Worm (Caenorhabditis elegans): ENCODE measurements around the gene cdd-1.

The cdd-1 gene

DNA sequence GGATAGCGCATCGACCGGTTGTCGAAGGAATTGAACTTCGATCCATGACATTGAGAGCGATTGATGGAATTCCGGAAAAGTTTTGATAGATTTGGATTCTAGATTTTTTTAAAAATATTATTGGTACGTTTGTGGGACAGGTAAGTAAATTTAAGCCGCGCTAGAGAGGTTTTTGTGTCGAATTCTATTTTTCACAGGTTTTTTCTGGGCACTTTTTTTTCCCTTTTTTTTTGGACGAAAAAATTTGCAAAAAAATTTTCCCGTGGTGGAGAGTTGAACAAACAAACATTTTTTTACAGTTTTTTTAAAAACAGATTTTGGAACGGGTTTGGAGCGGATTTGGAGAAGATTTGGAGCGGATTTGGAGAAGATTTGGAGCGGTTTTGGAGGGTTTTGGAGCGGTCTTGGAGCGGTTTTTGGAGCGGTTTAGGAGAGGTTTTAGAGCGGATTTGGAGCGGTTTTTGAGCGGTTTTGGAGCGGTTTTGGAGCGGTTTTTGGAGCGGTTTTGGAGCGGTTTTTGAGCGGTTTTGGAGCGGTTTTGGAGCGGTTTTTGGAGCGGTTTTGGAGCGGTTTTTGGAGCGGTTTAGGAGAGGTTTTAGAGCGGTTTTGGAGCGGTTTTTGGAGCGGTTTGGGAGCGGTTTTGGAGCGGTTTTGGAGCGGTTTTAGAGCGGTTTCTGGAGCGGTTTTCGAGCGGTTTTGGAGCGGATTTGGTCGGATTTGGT is 29.2 kb downstream of the cdd-1 start, which contains the start of gene C17H11.4:
TSS of gene C17H11.4 (minus strand) at position 51 of the 722 bp plus-strand sequence.
- TF ChIP-seq scrt-1 (GFP tag; IDR thresholded peaks at IDR 0.05) = peak; percentile 62; the same call in 1 of the 2 replicates
- 0 out of 2 replicates have a peak, but pooled peaks have one; percentile 13 for TF ChIP-seq flt-1 (GFP tag; IDR thresholded peaks at IDR 0.05)
- peak; percentile 37; the same call in 1 of the 2 replicates for TF ChIP-seq tbx-37 (GFP tag; conservative IDR thresholded peaks at IDR 0.05)
- peak; percentile 69 for TF ChIP-seq sea-1 (GFP tag; conservative IDR thresholded peaks at IDR 0.05)
- TF ChIP-seq tbx-11 (GFP tag; IDR thresholded peaks at IDR 0.05) = 0 out of 2 replicates have a peak, but pooled peaks have one; percentile 53

DNA sequence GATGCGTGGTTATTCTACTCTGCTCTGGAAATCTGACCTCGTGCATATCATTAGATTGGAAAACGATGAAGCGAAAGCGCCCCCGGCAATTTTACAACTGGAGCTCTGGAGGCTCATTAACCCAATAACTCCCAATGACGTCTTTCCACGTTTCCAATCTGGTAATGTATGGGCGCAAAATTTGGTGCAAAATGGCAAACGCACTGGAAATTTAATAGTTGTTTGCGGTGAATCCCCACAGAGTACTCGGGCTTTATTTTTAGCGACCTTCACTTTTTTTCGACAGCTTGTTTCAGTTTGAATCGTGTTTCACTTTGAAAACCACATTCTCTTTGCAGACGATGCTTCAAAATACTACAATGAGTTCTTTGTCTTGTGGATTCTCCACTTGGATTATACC is 37.3 kb downstream of the cdd-1 start, which contains the start of gene C17H11.1:
TSS of gene C17H11.1 (plus strand) at position 301 of the 400 bp plus-strand sequence.
- TF ChIP-seq tra-4 (tag; optimal IDR thresholded peaks at IDR 0.05) (no peak), F13C5.2 (tag; optimal IDR thresholded peaks at IDR 0.05) (no peak), ceh-13 (GFP tag; optimal IDR thresholded peaks at IDR 0.05) (no peak), hmg-4 (GFP tag; optimal IDR thresholded peaks at IDR 0.05) (no peak), hnd-1 (tag; optimal IDR thresholded peaks at IDR 0.05) (no peak), ceh-36 (tag; optimal IDR thresholded peaks at IDR 0.05) (no peak), ama-1 (optimal IDR thresholded peaks at IDR 0.05) (no peak), pes-1 (GFP tag; IDR thresholded peaks at IDR 0.05) (no peak)

DNA sequence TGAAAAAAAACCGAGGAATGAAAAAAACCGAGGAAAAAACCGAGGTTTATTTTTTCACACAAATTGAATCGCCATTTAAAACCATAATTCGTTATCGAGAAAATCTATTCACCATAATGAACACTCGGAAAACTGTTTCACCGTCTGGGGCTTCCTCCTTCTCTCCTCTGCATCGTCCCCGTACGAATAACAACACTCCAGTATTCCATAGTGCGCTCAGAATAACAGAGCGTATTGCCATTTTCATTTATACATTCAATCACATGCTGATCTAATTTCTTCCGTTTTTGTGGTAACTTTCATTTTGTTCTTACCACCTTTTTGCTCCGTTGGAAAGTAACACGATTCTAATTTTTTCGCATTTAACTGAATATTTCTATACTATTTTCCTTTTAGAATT is 41.4 kb downstream of the cdd-1 start, which contains the start of gene C17H11.2:
TSS of gene C17H11.2 (plus strand) at position 397 of the 400 bp plus-strand sequence.
- TF ChIP-seq hmbx-1 (tag; optimal IDR thresholded peaks at IDR 0.05) = no peak
- TF ChIP-seq ceh-13 (GFP tag; optimal IDR thresholded peaks at IDR 0.05) = no peak
- TF ChIP-seq sea-1 (GFP tag; conservative IDR thresholded peaks at IDR 0.05) = no peak
- no peak for TF ChIP-seq tra-4 (tag; optimal IDR thresholded peaks at IDR 0.05)

DNA sequence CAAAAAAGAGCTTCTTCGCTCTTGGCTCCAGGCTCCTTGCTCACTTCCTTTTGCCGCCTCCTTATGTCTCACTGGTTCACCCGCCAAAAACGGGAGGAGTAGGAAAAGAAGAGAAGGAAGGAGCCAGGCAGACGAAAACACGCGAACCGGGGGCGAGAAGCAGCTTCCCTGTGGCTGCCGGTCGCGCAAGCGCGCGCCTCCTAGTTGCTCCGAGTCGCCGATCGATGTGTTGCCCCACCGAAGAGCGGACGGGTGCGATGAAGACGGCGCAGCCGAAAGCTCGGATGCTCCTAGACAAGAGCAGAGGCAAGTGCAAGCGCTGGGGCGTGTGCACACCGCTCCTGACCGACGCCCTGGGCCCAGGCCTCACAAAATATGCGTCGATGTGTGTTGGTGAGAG is 47.4 kb downstream of the cdd-1 start:
- peak; percentile 3 for TF ChIP-seq aly-1 (tag; optimal IDR thresholded peaks at IDR 0.05)
- peak; percentile 64 for TF ChIP-seq hmg-4 (GFP tag; optimal IDR thresholded peaks at IDR 0.05)
- TF ChIP-seq scrt-1 (GFP tag; IDR thresholded peaks at IDR 0.05) = no peak

DNA sequence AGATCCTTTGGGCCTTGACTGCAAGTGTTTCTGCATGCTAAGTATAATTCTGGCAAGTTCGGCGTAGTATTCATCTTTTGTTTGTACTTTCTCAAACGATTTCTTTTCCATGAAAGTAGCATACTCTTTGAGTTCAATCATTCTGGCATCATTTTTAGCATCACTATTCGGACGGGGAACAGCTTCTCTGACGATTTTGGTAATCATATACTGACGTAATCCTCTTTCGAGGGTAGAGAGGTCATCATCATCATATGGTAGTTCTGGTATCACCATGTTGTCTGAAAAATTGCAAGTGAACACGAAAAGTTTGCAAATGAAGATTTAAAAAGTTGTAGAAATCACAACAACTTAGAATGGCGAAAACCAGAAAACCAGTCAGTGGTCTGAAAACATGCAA is 48.2 kb downstream of the cdd-1 start, which contains the start of gene F22F1.3:
TSS of gene F22F1.3 (minus strand) at position 281 of the 400 bp plus-strand sequence.
- TF ChIP-seq hmbx-1 (tag; optimal IDR thresholded peaks at IDR 0.05) = no peak
- TF ChIP-seq tra-4 (tag; optimal IDR thresholded peaks at IDR 0.05) = no peak
- no peak for TF ChIP-seq hnd-1 (tag; optimal IDR thresholded peaks at IDR 0.05)
- no peak for TF ChIP-seq ets-7 (tag; optimal IDR thresholded peaks at IDR 0.05)
- TF ChIP-seq B0310.2 (tag; optimal IDR thresholded peaks at IDR 0.05) = no peak
- no peak for TF ChIP-seq pes-1 (GFP tag; IDR thresholded peaks at IDR 0.05)
- TF ChIP-seq scrt-1 (GFP tag; IDR thresholded peaks at IDR 0.05) = no peak
- TF ChIP-seq sea-1 (GFP tag; conservative IDR thresholded peaks at IDR 0.05) = no peak
- TF ChIP-seq hmg-4 (GFP tag; optimal IDR thresholded peaks at IDR 0.05) = no peak
- no peak for TF ChIP-seq tbx-11 (GFP tag; IDR thresholded peaks at IDR 0.05)
- no peak for TF ChIP-seq ceh-13 (GFP tag; optimal IDR thresholded peaks at IDR 0.05)
- no peak for TF ChIP-seq aly-1 (tag; optimal IDR thresholded peaks at IDR 0.05)
- no peak for TF ChIP-seq ceh-36 (tag; optimal IDR thresholded peaks at IDR 0.05)
- TF ChIP-seq F13C5.2 (tag; optimal IDR thresholded peaks at IDR 0.05) = no peak
- TF ChIP-seq ama-1 (optimal IDR thresholded peaks at IDR 0.05) = no peak
- TF ChIP-seq flt-1 (GFP tag; IDR thresholded peaks at IDR 0.05) = no peak

DNA sequence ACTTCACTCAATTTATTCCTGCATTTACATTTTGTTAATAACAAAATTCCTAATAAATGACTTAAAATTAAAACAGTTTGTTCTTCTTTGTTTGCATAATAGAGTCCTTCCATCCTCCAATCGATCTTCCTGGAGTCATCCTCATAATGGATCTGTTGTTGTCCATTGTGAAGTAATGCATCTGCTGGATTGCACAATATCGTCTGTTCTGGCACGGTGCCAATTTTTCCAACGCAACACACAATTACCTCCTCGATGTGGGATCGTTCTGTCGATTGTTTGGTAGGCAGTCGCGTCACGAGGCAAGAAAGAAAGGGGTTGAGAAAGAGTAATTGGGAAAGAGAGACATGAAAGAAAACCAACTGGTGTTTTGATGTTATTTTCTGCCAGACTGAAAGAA is 50.9 kb downstream of the cdd-1 start:
- peak; percentile 86 for TF ChIP-seq ama-1 (optimal IDR thresholded peaks at IDR 0.05)
- TF ChIP-seq sea-1 (GFP tag; conservative IDR thresholded peaks at IDR 0.05) = 0 out of 2 replicates have a peak, but pooled peaks have one; percentile 16
- no peak for TF ChIP-seq scrt-1 (GFP tag; IDR thresholded peaks at IDR 0.05)
- no peak for TF ChIP-seq ets-7 (tag; optimal IDR thresholded peaks at IDR 0.05)
- TF ChIP-seq aly-1 (tag; optimal IDR thresholded peaks at IDR 0.05) = no peak

DNA sequence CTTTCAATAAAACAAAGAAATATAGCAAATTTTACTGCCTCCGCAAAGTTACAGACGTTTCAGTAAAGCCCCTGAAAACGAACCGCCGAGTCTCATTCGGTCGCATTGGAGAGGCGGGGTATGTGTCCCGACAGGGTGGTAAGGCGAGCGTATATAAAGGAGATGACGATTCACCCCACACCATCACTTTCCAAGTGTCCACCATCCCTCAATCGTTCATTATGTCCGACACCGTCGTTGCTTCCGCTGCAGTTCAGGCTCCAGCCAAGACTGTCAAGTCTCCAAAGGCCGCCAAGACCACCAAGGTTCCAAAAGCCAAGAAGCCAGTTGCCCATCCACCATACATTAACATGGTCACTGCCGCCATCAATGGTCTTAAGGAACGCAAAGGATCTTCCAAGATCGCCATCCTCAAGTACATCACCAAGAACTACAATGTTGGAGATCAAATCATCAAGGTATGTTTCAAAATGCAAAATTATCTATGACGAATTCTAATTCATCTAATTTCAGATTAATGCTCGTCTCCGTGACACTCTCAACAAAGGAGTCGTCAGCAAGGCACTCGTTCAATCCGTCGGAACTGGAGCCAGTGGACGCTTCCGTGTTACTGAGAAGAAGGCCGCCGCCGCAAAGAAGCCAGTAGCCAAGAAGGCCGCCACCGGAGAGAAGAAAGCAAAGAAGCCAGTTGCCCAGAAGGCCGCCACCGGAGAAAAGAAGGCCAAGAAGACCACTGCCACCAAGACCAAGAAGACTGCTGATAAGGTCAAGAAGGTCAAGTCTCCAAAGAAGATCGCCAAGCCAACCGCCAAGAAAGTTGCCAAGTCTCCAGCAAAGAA is 51.8 kb downstream of the cdd-1 start, which contains the start of gene hil-3:
TSS of gene hil-3 (plus strand) at position 195 of the 839 bp plus-strand sequence.
- no peak for TF ChIP-seq ets-7 (tag; optimal IDR thresholded peaks at IDR 0.05)
- no peak for TF ChIP-seq flt-1 (GFP tag; IDR thresholded peaks at IDR 0.05)
- TF ChIP-seq hmbx-1 (tag; optimal IDR thresholded peaks at IDR 0.05) = no peak
- no peak for TF ChIP-seq ceh-13 (GFP tag; optimal IDR thresholded peaks at IDR 0.05)
- TF ChIP-seq B0310.2 (tag; optimal IDR thresholded peaks at IDR 0.05) = peak; percentile 69
- TF ChIP-seq sea-1 (GFP tag; conservative IDR thresholded peaks at IDR 0.05) = peak; percentile 81
- 0 out of 2 replicates have a peak, but pooled peaks have one; percentile 14 for TF ChIP-seq scrt-1 (GFP tag; IDR thresholded peaks at IDR 0.05)
- peak; percentile 55 for TF ChIP-seq ceh-36 (tag; optimal IDR thresholded peaks at IDR 0.05)
- 0 out of 2 replicates have a peak, but pooled peaks have one; percentile 19 for TF ChIP-seq tbx-37 (GFP tag; conservative IDR thresholded peaks at IDR 0.05)
- TF ChIP-seq tbx-11 (GFP tag; IDR thresholded peaks at IDR 0.05) = 0 out of 2 replicates have a peak, but pooled peaks have one; percentile 37
- no peak for TF ChIP-seq tra-4 (tag; optimal IDR thresholded peaks at IDR 0.05)
- peak; percentile 21 for TF ChIP-seq aly-1 (tag; optimal IDR thresholded peaks at IDR 0.05)
- no peak for TF ChIP-seq hnd-1 (tag; optimal IDR thresholded peaks at IDR 0.05)
- peak; percentile 3 for TF ChIP-seq F13C5.2 (tag; optimal IDR thresholded peaks at IDR 0.05)
- TF ChIP-seq ama-1 (optimal IDR thresholded peaks at IDR 0.05) = peak; percentile 97
- peak; percentile 42; the same call in 1 of the 2 replicates for TF ChIP-seq pes-1 (GFP tag; IDR thresholded peaks at IDR 0.05)
- peak; percentile 54 for TF ChIP-seq hmg-4 (GFP tag; optimal IDR thresholded peaks at IDR 0.05)
